Worm (Caenorhabditis elegans): Measurements from ENCODE around the gene srw-98.

The srw-98 gene

DNA sequence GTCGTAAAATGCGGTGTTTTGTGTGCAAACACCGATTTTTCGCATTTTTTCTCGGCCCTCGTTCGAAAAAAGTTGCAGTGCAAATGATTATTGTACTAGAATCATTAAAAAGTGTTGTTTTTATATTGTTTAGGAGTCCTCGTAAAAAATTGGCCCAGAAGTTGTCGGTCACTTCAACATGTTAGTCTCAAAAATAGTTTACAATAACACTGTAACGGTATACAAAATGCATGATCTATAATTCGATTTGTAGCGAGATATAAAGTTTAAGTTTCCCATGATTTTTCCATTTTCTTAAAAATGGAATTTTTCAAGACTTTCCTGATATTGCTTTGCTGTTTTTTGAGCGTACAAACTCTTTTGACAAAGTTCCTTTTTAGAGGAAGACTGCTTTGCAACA is 11.2 kb downstream of the srw-98 start, which contains the start of gene K04F1.8:
TSS of gene K04F1.8 (plus strand) at position 301 of the 400 bp plus-strand sequence.
- TF ChIP-seq unc-62 (GFP tag; optimal IDR thresholded peaks at IDR 0.05), result no peak

ce11 chrV:1664921-1665320 is 13.2 kb downstream of the srw-98 start, which contains the start of gene K04F1.9:
Gene K04F1.9 (plus strand): TSS chrV:1665221.
- TF ChIP-seq unc-62 (GFP tag; optimal IDR thresholded peaks at IDR 0.05), result no peak

DNA sequence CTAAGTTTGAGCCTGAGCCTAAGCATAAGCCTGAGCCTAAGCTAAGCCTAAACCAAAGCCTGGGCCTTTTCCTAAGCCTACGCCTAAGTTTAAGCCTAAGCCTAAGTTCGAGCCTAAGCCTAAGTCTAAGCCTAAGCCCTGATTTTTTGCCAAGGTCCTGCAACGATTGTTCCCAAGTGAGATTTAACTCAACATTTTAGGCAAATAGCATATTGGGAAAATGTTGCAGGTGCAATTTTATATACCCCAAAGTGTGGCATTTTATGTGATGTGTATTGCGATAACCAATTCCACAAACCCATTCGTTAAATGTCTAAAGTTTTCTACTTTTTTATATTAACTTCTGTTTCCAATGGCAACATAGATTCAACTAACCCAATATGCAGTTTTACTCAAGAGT is 15.9 kb downstream of the srw-98 start, which contains the start of gene irld-40:
TSS of gene irld-40 (plus strand) at position 301 of the 400 bp plus-strand sequence.
- no peak for TF ChIP-seq unc-62 (GFP tag; optimal IDR thresholded peaks at IDR 0.05)

- no peak for TF ChIP-seq unc-62 (GFP tag; optimal IDR thresholded peaks at IDR 0.05)
These were observed 23.3 kb downstream of the srw-98 start, which contains the start of gene irld-11 for ce11 chrV:1654845-1655244. Gene irld-11 (plus strand): TSS chrV:1655145.

ce11 chrV:1651045-1651444 is 27.1 kb downstream of the srw-98 start, which contains the start of gene irld-44:
Gene irld-44 (plus strand): TSS chrV:1651345.
- TF ChIP-seq unc-62 (GFP tag; optimal IDR thresholded peaks at IDR 0.05), result no peak

- TF ChIP-seq unc-62 (GFP tag; optimal IDR thresholded peaks at IDR 0.05), result no peak
These were observed 30.1 kb downstream of the srw-98 start, which contains the start of gene irld-45 for ce11 chrV:1648000-1648399. Gene irld-45 (plus strand): TSS chrV:1648300.

ce11 chrV:1643886-1644285 is 34.2 kb downstream of the srw-98 start, which contains the start of gene alh-2:
Gene alh-2 (plus strand): TSS chrV:1644169.
- no peak for TF ChIP-seq unc-62 (GFP tag; optimal IDR thresholded peaks at IDR 0.05)

DNA sequence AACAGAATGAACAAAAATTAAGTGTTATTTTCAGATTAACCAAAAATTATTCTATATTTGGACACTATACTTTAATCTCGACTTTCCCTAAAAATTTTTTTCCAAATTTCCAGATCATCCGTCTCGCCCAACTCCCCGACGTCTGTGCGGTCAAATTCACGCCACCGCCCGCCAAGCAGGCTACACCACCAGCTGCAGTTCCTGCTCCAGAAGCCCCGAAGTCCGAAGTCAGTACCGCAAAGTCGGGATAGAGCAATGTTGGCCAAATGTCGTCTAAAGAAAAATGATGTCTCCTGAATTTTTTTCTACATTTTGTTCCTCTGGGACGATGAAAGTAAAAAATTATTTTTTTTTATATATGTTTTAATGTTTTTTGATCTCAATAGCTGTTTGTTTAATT is 35.4 kb downstream of the srw-98 start:
- no peak for TF ChIP-seq unc-62 (GFP tag; optimal IDR thresholded peaks at IDR 0.05)

DNA sequence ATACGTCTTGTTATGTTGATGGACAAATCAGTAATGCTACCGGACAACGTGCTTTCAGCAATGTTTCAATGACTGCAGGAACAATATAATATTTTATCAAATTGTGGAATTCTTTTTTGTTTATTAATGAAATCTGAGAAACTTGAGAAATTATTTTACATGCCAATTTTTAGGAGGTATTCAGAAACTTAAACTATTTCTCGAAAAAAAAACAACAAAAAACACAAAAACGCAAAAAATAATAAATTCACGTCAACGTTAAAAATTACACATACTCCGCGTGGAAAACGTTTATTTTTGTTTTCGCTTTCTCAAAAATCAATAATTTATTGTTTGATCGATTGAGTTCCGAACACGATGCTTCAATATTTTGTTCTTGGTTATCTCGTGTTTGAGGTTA is 35.9 kb downstream of the srw-98 start, which contains the start of gene Y46H3D.1:
TSS of gene Y46H3D.1 (plus strand) at position 301 of the 400 bp plus-strand sequence.
- TF ChIP-seq unc-62 (GFP tag; optimal IDR thresholded peaks at IDR 0.05), result no peak

DNA sequence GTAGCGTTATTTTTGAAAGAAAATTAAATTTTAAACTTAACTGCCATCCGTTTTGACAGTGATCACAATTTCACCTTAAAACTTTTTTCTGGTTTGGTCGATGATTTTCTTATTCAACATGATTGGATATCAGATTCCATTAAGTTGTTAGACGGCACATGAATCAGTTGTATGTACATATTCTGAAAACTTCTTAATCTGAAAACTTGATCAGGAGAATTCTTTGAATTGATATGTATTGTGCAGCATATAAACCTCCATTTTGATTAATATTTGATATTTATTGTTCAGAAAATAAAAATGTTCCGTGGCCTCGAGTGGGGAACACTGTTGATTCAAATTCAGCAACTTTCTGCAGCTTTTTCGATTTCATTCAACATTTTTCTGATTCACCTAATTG is 38.1 kb downstream of the srw-98 start, which contains the start of gene str-221:
TSS of gene str-221 (plus strand) at position 301 of the 400 bp plus-strand sequence.
- TF ChIP-seq unc-62 (GFP tag; optimal IDR thresholded peaks at IDR 0.05), result no peak

DNA sequence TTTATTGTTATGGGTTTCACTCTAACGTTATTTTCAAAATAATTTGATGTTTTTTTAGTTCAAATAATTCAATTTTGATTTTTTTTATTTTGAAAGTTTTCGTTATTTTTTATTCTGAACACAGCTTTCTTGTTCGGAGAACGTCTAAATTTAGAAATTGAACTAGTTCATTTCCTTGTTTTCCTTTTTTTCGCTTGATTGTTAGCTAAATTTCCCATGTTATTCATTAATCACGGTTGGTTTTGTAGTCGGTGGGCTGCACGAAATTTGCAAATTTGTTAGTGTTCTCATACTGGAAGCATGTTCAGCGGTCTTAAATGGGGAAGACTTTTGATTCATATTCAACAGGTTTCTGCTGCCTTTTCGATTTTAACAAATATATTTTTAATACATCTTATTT is 42.3 kb downstream of the srw-98 start, which contains the start of gene str-222:
TSS of gene str-222 (plus strand) at position 301 of the 400 bp plus-strand sequence.
- no peak for TF ChIP-seq unc-62 (GFP tag; optimal IDR thresholded peaks at IDR 0.05)

ce11 chrV:1631717-1632116 is 46.4 kb downstream of the srw-98 start, which contains the start of gene irld-17:
Gene irld-17 (plus strand): TSS chrV:1632017.
- TF ChIP-seq unc-62 (GFP tag; optimal IDR thresholded peaks at IDR 0.05), result no peak

DNA sequence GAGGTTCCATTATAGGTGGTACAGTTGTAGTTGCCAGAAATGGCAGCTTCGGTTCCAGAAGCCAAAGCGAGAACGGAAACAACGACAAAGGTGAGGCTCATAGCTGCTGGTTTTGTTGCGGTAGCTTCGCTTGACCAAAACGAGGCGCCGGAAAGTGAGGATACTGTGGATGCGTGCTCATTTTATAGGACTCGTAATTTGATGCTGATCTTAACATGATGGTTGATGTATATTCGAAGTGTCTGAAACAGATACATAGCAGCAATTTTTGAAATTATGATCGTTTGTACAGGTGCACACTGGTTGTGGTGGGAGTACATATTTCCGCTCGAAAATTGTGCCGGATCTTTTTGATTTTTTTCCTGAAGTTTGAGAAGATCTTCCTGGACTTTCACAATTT is 47.0 kb downstream of the srw-98 start, which contains the start of gene Y46H3D.8:
TSS of gene Y46H3D.8 (minus strand) at position 101 of the 400 bp plus-strand sequence.
- TF ChIP-seq unc-62 (GFP tag; optimal IDR thresholded peaks at IDR 0.05), result no peak

DNA sequence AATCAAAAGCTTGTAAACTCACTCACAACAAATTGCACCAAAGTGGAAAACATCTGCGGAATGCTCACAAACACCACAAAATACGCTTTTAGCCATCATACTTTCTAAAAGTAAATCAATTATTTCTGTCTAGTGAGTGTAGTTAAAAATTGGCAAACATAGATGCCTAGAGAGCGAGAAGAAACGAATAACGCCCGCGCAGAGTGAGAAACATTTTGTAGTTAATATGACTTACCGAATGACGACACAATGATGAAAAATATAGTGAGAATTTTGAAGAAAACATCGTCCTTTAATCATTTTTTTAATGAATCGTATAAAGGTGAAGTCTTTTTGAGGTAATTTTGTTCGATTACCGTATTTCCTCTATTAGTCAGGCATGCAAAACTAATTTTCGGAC is 48.8 kb downstream of the srw-98 start, which contains the start of gene nhr-238:
TSS of gene nhr-238 (minus strand) at position 104 of the 400 bp plus-strand sequence.
- no peak for TF ChIP-seq unc-62 (GFP tag; optimal IDR thresholded peaks at IDR 0.05)

DNA sequence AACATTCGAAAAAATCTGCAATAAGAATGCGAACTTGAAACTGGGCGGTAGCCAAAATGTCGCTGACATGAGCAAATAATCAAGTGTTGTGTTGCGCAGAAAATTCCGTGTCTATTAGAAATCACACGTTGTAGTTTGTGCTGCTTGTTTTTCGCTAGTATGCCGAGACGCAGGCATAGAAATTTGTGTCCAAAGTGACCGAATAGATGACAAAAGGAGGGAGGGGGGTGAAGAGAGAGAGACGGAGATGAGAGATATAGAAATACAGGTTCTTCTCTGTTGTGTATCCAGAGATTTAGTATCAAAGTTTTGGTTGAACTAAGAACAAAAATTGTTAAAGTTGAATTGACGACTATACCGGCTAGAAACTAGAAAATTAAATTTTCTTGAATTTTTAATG is 50.9 kb downstream of the srw-98 start:
- TF ChIP-seq unc-62 (GFP tag; optimal IDR thresholded peaks at IDR 0.05), result no peak

- TF ChIP-seq unc-62 (GFP tag; optimal IDR thresholded peaks at IDR 0.05), result no peak
These were observed 51.4 kb downstream of the srw-98 start, which contains the start of gene nhr-237 for ce11 chrV:1626720-1627119. Gene nhr-237 (minus strand): TSS chrV:1626820.
